Fruit fly (Drosophila melanogaster) whole organism, wandering third instar larva: ENCODE measurements around the gene GstZ2.

Experiments
- Abd-B ChIP-seq: fragments of >200 bp; optimal IDR thresholded peaks from 2 replicates; lab custom pipeline; 2017; ENCODE audit warnings: missing biosample characterization, missing genetic modification characterization
- CG32264 ChIP-seq: fragments of 200-800 bp; sonication (Bioruptor generic); optimal IDR thresholded peaks from 2 replicates; lab custom pipeline; 2016; ENCODE audit warnings: missing biosample characterization, missing genetic modification characterization
- CG9705 ChIP-seq: fragments of 200-800 bp; sonication (Bioruptor generic); optimal IDR thresholded peaks from 2 replicates; lab custom pipeline; 2018; ENCODE audit warnings: missing biosample characterization, mild to moderate bottlenecking, missing genetic modification characterization
- CrebA ChIP-seq: fragments of 200-800 bp; sonication (Bioruptor generic); optimal IDR thresholded peaks from 2 replicates; lab custom pipeline; 2016; ENCODE audit warnings: missing biosample characterization, mild to moderate bottlenecking, missing genetic modification characterization, borderline replicate concordance
- Dfd ChIP-seq: fragments of >200 bp; optimal IDR thresholded peaks from 2 replicates; lab custom pipeline; 2017; ENCODE audit warnings: missing biosample characterization, missing genetic modification characterization
- Dif ChIP-seq: fragments of 200-275, 200-300 bp; sonication (Bioruptor generic); optimal IDR thresholded peaks from 2 replicates; lab custom pipeline; 2018; ENCODE audit warnings: missing biosample characterization, missing genetic modification characterization; ENCODE audit not compliant: partially characterized antibody
- GATAd ChIP-seq: sonication (Bioruptor generic); optimal IDR thresholded peaks from 2 replicates; lab custom pipeline; 2016; ENCODE audit warnings: missing biosample characterization, missing genetic modification characterization
- HLH106 ChIP-seq: fragments of 200-800 bp; optimal IDR thresholded peaks from 3 replicates; lab custom pipeline; 2019; ENCODE audit warnings: missing biosample characterization, mild to moderate bottlenecking, missing genetic modification characterization, moderate library complexity
- Hnf4 ChIP-seq: fragments of 200-800 bp; sonication (Bioruptor generic); optimal IDR thresholded peaks from 2 replicates; lab custom pipeline; 2016; ENCODE audit warnings: missing biosample characterization, mild to moderate bottlenecking, missing genetic modification characterization
- Hr78 ChIP-seq: fragments of >200 bp; optimal IDR thresholded peaks from 2 replicates; lab custom pipeline; 2017; ENCODE audit warnings: missing biosample characterization, missing genetic modification characterization
- Hr83 ChIP-seq: fragments of 200-300 bp; sonication (Bioruptor generic); optimal IDR thresholded peaks from 2 replicates; lab custom pipeline; 2016; ENCODE audit warnings: missing biosample characterization, mild to moderate bottlenecking, missing genetic modification characterization, moderate library complexity; ENCODE audit not compliant: poor library complexity, severe bottlenecking
- Jra ChIP-seq: sonication (Bioruptor generic); optimal IDR thresholded peaks from 2 replicates; lab custom pipeline; 2016; ENCODE audit warnings: missing biosample characterization, missing genetic modification characterization
- Mio ChIP-seq: sonication (Bioruptor generic); optimal IDR thresholded peaks from 2 replicates; lab custom pipeline; 2016; ENCODE audit warnings: missing biosample characterization, missing genetic modification characterization
- Myc ChIP-seq: fragments of >200 bp; optimal IDR thresholded peaks from 2 replicates; lab custom pipeline; 2017
- N ChIP-seq: fragments of >200 bp; optimal IDR thresholded peaks from 2 replicates; lab custom pipeline; 2018; ENCODE audit warnings: missing biosample characterization, missing external identifiers, missing genetic modification characterization
- OdsH ChIP-seq: fragments of 200-800 bp; sonication (Bioruptor generic); optimal IDR thresholded peaks from 2 replicates; lab custom pipeline; 2016; ENCODE audit warnings: missing biosample characterization, mild to moderate bottlenecking, missing genetic modification characterization
- Rel ChIP-seq, 2 experiments: fragments of 200-800 bp; sonication (Bioruptor generic) in 1 of 2; optimal IDR thresholded peaks; 2 replicates in 1 of 2; 3 replicates in 1 of 2; lab custom pipeline; 2016 to 2019; ENCODE audit warnings: mild to moderate bottlenecking in 2 of 2, missing biosample characterization in 2 of 2, missing genetic modification characterization in 2 of 2, moderate library complexity in 1 of 2
- Sp1 ChIP-seq: fragments of 200-800 bp; sonication (Bioruptor generic); optimal IDR thresholded peaks from 3 replicates; lab custom pipeline; 2019; ENCODE audit warnings: missing biosample characterization, mild to moderate bottlenecking, missing genetic modification characterization, moderate library complexity
- Vsx2 ChIP-seq: fragments of 200-300, 225-300 bp; sonication (Bioruptor generic); optimal IDR thresholded peaks from 2 replicates; lab custom pipeline; 2018; ENCODE audit warnings: missing biosample characterization, missing genetic modification characterization; ENCODE audit not compliant: partially characterized antibody
- br ChIP-seq: fragments of 200-800 bp; sonication (Bioruptor generic); optimal IDR thresholded peaks from 2 replicates; lab custom pipeline; 2016; ENCODE audit warnings: missing biosample characterization, missing genetic modification characterization
- brk ChIP-seq: fragments of 200-800 bp; sonication (Bioruptor generic); optimal IDR thresholded peaks from 2 replicates; lab custom pipeline; 2016; ENCODE audit warnings: missing biosample characterization, mild to moderate bottlenecking, missing genetic modification characterization
- dl ChIP-seq, 2 experiments: fragments of 175-275, 200-275 bp in 1 of 2; fragments of 200-275 bp in 1 of 2; sonication (Bioruptor generic); optimal IDR thresholded peaks; lab custom pipeline; 2018; ENCODE audit warnings: mild to moderate bottlenecking in 2 of 2, missing biosample characterization in 2 of 2, missing genetic modification characterization in 2 of 2, moderate library complexity in 2 of 2; ENCODE audit not compliant: partially characterized antibody in 2 of 2, insufficient read depth in 1 of 2
- dmrt93B ChIP-seq: fragments of 200-800 bp; sonication (Bioruptor generic); optimal IDR thresholded peaks from 2 replicates; lab custom pipeline; 2018; ENCODE audit warnings: missing biosample characterization, mild to moderate bottlenecking, missing genetic modification characterization
- dsf ChIP-seq: sonication (Bioruptor generic); optimal IDR thresholded peaks from 2 replicates; lab custom pipeline; 2016; ENCODE audit warnings: missing biosample characterization, missing genetic modification characterization, borderline replicate concordance
- ey ChIP-seq: fragments of 200-800 bp; sonication (Bioruptor generic); optimal IDR thresholded peaks from 2 replicates; lab custom pipeline; 2016; ENCODE audit warnings: missing biosample characterization, missing genetic modification characterization
- foxo ChIP-seq, 2 experiments: fragments of 200-800 bp; sonication (Bioruptor generic); optimal IDR thresholded peaks; 2 replicates in 1 of 2; 3 replicates in 1 of 2; lab custom pipeline; 2016 to 2017; ENCODE audit warnings: missing biosample characterization in 2 of 2, missing genetic modification characterization in 2 of 2
- fru ChIP-seq: fragments of 200-800 bp; sonication (Bioruptor generic); optimal IDR thresholded peaks from 3 replicates; lab custom pipeline; 2016; ENCODE audit warnings: missing biosample characterization, mild to moderate bottlenecking, missing genetic modification characterization
- h ChIP-seq: fragments of 200-800 bp; sonication (Bioruptor generic); optimal IDR thresholded peaks from 3 replicates; lab custom pipeline; 2016; ENCODE audit warnings: missing biosample characterization, mild to moderate bottlenecking, missing genetic modification characterization
- jim ChIP-seq: fragments of 175-275, 200-325 bp; sonication (Bioruptor generic); optimal IDR thresholded peaks from 2 replicates; lab custom pipeline; 2016; ENCODE audit warnings: missing biosample characterization, mild to moderate bottlenecking, missing genetic modification characterization
- lola ChIP-seq: fragments of >200 bp; optimal IDR thresholded peaks from 2 replicates; lab custom pipeline; 2017; ENCODE audit warnings: missing biosample characterization, missing genetic modification characterization
- pan ChIP-seq: fragments of >200 bp; optimal IDR thresholded peaks from 2 replicates; lab custom pipeline; 2017
- psq ChIP-seq: fragments of 200-800 bp; sonication (Bioruptor generic); optimal IDR thresholded peaks from 3 replicates; lab custom pipeline; 2017; ENCODE audit warnings: missing biosample characterization, mild to moderate bottlenecking, missing genetic modification characterization, moderate library complexity
- rgr ChIP-seq: fragments of 200-800 bp; sonication (Bioruptor generic); optimal IDR thresholded peaks from 3 replicates; lab custom pipeline; 2016; ENCODE audit warnings: missing biosample characterization, mild to moderate bottlenecking, missing genetic modification characterization
- sage ChIP-seq: fragments of 200-800 bp; sonication (Bioruptor generic); optimal IDR thresholded peaks from 2 replicates; lab custom pipeline; 2016; ENCODE audit warnings: missing biosample characterization, mild to moderate bottlenecking, missing genetic modification characterization
- sv ChIP-seq: fragments of 200-800 bp; sonication (Bioruptor generic); optimal IDR thresholded peaks from 3 replicates; lab custom pipeline; 2016; ENCODE audit warnings: missing biosample characterization, missing genetic modification characterization
- tai ChIP-seq: sonication (Bioruptor generic); optimal IDR thresholded peaks from 2 replicates; lab custom pipeline; 2016; ENCODE audit warnings: missing biosample characterization, missing genetic modification characterization
- usp ChIP-seq: fragments of >200 bp; optimal IDR thresholded peaks from 2 replicates; lab custom pipeline; 2017; ENCODE audit warnings: missing biosample characterization, missing genetic modification characterization
- woc ChIP-seq: sonication (Bioruptor generic); optimal IDR thresholded peaks from 2 replicates; lab custom pipeline; 2016; ENCODE audit warnings: missing biosample characterization, mild to moderate bottlenecking, missing genetic modification characterization

Gene GstZ2

DNA sequence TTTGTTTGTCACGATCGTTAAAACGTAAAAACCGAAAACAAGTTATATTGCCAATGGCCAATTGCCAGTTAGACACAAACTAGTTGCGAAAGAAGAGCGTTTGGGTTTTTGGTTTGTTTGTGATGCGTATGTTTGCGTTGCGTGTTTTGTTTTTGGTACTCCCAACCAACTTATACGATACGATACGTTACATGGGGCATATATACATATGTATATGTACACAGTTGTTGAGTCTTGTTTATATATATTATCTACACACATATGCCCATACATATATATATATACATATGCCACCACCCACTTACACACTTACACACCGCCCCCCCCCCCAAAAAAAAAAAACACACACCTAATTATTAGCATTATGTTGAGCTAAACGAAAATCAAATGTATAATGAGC, 12.1 kb downstream of the GstZ2 start:
- TF ChIP-seq Dif (GFP tag; lab: Kevin White, UChicago) (no peak), Dfd (GFP tag; lab: Kevin White, UChicago) (no peak), h (GFP tag; lab: Kevin White, UChicago) (no peak), GATAd (no peak)

DNA sequence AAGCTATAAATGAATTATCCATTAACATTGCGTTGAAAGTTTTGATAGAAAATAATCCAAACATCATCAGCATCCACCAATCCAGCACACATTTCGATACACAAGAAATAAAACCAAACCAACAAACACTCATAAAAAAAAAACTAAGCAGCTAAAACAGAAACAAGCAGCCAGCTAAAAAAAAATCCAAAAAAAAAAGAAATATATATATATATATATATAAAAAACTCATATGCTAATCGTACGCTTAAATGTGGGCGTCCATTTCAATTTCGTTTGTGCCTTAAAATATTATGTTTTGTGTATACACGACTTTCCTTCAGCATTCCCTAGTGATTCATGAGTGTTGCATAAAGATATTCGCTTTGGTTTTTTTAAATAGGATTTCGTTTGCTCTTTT, 18.5 kb downstream of the GstZ2 start:
- TF ChIP-seq jim, result no peak

DNA sequence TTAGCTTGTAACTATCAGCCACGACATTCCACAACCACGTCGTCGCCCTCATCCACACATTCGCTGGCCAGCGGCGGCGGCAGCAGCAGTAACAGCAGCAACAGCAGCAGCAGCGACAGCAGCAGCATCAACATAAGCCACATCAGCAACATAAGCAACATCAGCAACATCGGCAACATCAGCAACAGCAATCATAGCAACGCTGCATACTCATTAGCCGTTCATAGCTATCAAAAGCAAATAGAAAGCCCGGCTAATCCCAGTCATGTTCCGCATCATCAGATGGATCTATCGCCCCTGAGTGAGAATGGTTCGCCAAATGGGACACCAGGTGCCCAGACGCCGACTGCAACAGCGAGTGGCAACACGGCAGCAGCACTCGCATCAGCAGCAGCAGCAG, 19.3 kb downstream of the GstZ2 start:
- no peak for TF ChIP-seq Jra (GFP tag; lab: Kevin White, UChicago)
- TF ChIP-seq Dfd (GFP tag; lab: Kevin White, UChicago), result peak; percentile 95

DNA sequence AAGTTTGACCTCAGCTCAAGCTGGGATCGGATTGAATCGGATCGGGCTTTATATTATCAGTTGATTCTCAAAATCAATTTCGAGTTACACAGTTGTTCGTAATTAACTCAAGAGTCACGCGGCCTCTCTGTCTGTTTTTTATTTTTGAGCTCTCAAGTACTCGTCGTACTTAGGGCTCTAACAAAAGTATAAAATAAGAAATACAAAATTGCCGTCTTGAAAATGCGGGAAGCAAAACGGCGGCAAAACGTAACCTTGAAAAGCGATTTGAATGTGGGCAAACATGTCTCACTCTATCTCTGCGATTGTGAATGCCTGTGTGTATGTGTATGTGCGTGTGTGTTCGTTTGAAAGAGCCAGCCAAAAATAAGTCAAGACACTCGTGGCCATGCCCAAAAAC, 22.8 kb downstream of the GstZ2 start:
- TF ChIP-seq dl (GFP tag; optimal IDR thresholded peaks at IDR 0.05; lab: Kevin White, UChicago; ENCODE audit: insufficient read depth in 1 of 2, partially characterized antibody in 2 of 2) (no peak), Hr83 (no peak), Dif (GFP tag; lab: Kevin White, UChicago) (no peak), sv (GFP tag; lab: Kevin White, UChicago) (no peak), HLH106 (tag; lab: Kevin White, UChicago) (no peak), tai (no peak), CG32264 (no peak), Jra (GFP tag; lab: Kevin White, UChicago) (no peak), ey (GFP tag; lab: Kevin White, UChicago) (no peak), pan (lab: Kevin White, UChicago) (no peak), foxo (GFP tag; optimal IDR thresholded peaks at IDR 0.05; lab: Kevin White, UChicago) (no peak), sage (GFP tag; lab: Kevin White, UChicago) (no peak), CrebA (GFP tag; lab: Kevin White, UChicago) (no peak), br (GFP tag; lab: Kevin White, UChicago) (no peak), Myc (lab: Kevin White, UChicago) (no peak), lola (GFP tag; lab: Kevin White, UChicago) (no peak), jim (no peak), CG9705 (GFP tag; lab: Kevin White, UChicago) (no peak)
- TF ChIP-seq, all 38 proteins: peak for 0

DNA sequence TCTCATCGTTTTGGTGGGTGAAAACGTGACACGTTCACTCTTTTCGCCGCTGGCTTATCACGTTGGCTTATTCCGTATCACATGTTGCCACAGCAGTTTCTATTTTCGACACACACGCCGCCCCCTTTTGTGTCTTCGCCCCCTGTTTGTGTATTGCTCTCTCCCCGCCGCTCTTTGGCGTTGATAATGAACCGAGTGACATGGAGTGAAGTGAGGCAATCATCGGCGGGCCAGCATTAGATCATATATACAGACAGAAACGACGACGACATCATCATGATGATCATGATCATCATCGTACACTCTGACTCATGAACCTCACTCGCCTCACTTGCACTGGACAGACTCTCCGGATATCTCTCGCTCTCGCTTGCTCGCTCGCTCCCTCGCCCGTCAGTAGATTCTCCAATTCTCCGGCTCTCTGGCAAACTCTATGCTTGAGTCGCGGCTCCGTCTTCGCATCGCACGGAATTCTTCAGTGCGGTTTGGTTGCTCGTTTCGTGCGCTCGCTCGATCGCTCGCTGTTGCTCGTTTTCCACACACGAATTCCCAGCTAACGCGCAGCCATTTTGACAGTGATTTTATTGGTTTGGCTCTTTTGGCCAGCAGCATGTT, 24.0 kb downstream of the GstZ2 start:
- TF ChIP-seq Abd-B (no peak), Sp1 (no peak), OdsH (GFP tag; lab: Kevin White, UChicago) (peak; percentile 8), brk (no peak), br (GFP tag; lab: Kevin White, UChicago) (no peak), Hnf4 (GFP tag; lab: Kevin White, UChicago) (no peak), dmrt93B (no peak), Dfd (GFP tag; lab: Kevin White, UChicago) (no peak), rgr (GFP tag; lab: Kevin White, UChicago) (no peak), CrebA (GFP tag; lab: Kevin White, UChicago) (peak; percentile 27), HLH106 (tag; lab: Kevin White, UChicago) (no peak), foxo (GFP tag; optimal IDR thresholded peaks at IDR 0.05; lab: Kevin White, UChicago) (peak in 1 of 2 experiments; percentile 17), fru (GFP tag; lab: Kevin White, UChicago) (no peak), tai (no peak), Hr78 (GFP tag; lab: Kevin White, UChicago) (no peak), sage (GFP tag; lab: Kevin White, UChicago) (no peak), h (GFP tag; lab: Kevin White, UChicago) (peak; percentile 34), usp (GFP tag; lab: Kevin White, UChicago) (no peak), N (GFP tag; lab: Kevin White, UChicago) (no peak), Mio (no peak), pan (lab: Kevin White, UChicago) (no peak), ey (GFP tag; lab: Kevin White, UChicago) (no peak), Jra (GFP tag; lab: Kevin White, UChicago) (peak; percentile 9), psq (GFP tag; lab: Kevin White, UChicago) (peak; percentile 31), jim (no peak), Vsx2 (peak; percentile 60), Rel (GFP tag; optimal IDR thresholded peaks at IDR 0.05; lab: Kevin White, UChicago) (no peak), Rel (tag; optimal IDR thresholded peaks at IDR 0.05; lab: Kevin White, UChicago) (no peak), Myc (lab: Kevin White, UChicago) (no peak), GATAd (no peak), woc (GFP tag; lab: Kevin White, UChicago) (no peak), CG32264 (no peak), dsf (no peak), sv (GFP tag; lab: Kevin White, UChicago) (no peak), dl (GFP tag; optimal IDR thresholded peaks at IDR 0.05; lab: Kevin White, UChicago; ENCODE audit: insufficient read depth in 1 of 2, partially characterized antibody in 2 of 2) (peak; percentile 88 to 93), lola (GFP tag; lab: Kevin White, UChicago) (no peak), Hr83 (peak; percentile 20), CG9705 (GFP tag; lab: Kevin White, UChicago) (no peak)
